Worm (Caenorhabditis elegans) whole organism, late embryonic: ENCODE results near the gene pptr-1.
"Not testable (repeated sequence)": the region's sequence is repeated elsewhere in the genome, so short reads cannot be mapped to it uniquely, and the experiment has no call there.

ENCODE experiments used
- Y22D7AL.16 ChIP-seq: sonication (generic microtip); optimal IDR thresholded peaks from 2 replicates; lab custom pipeline; 2016; ENCODE audit warnings: missing genetic modification characterization, missing compliant biosample characterization
- ahr-1 ChIP-seq: sonication (generic microtip); optimal IDR thresholded peaks from 2 replicates; lab custom pipeline; 2016; ENCODE audit warnings: missing genetic modification characterization, missing compliant biosample characterization
- ama-1 ChIP-seq: fragments of 150-350 bp; optimal IDR thresholded peaks from 2 replicates; lab custom pipeline; 2014
- ceh-18 ChIP-seq: sonication (generic microtip); optimal IDR thresholded peaks from 2 replicates; lab custom pipeline; 2016; ENCODE audit warnings: missing genetic modification characterization, missing compliant biosample characterization
- ceh-19 ChIP-seq: fragments of 200-800 bp; sonication (Bioruptor generic); optimal IDR thresholded peaks from 2 replicates; lab custom pipeline; 2018; ENCODE audit warnings: mild to moderate bottlenecking, missing genetic modification characterization, missing compliant biosample characterization
- ceh-2 ChIP-seq: sonication (generic microtip); optimal IDR thresholded peaks from 2 replicates; lab custom pipeline; 2016; ENCODE audit warnings: missing genotype, missing genetic modification characterization, missing compliant biosample characterization
- ceh-22 ChIP-seq: sonication (generic microtip); optimal IDR thresholded peaks from 2 replicates; lab custom pipeline; 2017; ENCODE audit warnings: missing biosample characterization, missing genetic modification characterization
- ceh-24 ChIP-seq: sonication (generic microtip); optimal IDR thresholded peaks from 2 replicates; lab custom pipeline; 2016; ENCODE audit warnings: mild to moderate bottlenecking, missing genetic modification characterization, missing compliant biosample characterization
- ceh-31 ChIP-seq: sonication (generic microtip); optimal IDR thresholded peaks from 2 replicates; lab custom pipeline; 2016; ENCODE audit warnings: missing genetic modification characterization, missing compliant biosample characterization
- ceh-34 ChIP-seq: sonication (generic microtip); optimal IDR thresholded peaks from 2 replicates; lab custom pipeline; 2016; ENCODE audit warnings: mild to moderate bottlenecking, missing genetic modification characterization, missing compliant biosample characterization
- ceh-45 ChIP-seq: fragments of 200-800 bp; sonication (Bioruptor generic); IDR thresholded peaks from 2 replicates; pipeline ENCODE4 v1.3.6; 2022; ENCODE audit warnings: missing genetic modification reagents, missing genetic modification characterization, missing compliant biosample characterization
- ceh-9 ChIP-seq: sonication (generic microtip); optimal IDR thresholded peaks from 2 replicates; lab custom pipeline; 2016; ENCODE audit warnings: mild to moderate bottlenecking, missing genetic modification characterization, inconsistent platforms, missing compliant biosample characterization
- elt-2 ChIP-seq: sonication (generic microtip); optimal IDR thresholded peaks from 2 replicates; lab custom pipeline; 2016; ENCODE audit warnings: missing genetic modification reagents, missing genetic modification characterization, missing compliant biosample characterization
- ets-4 ChIP-seq: sonication (generic microtip); optimal IDR thresholded peaks from 2 replicates; lab custom pipeline; 2016; ENCODE audit warnings: missing genetic modification characterization, missing compliant biosample characterization
- eyg-1 ChIP-seq: sonication (generic microtip); optimal IDR thresholded peaks from 2 replicates; lab custom pipeline; 2016; ENCODE audit warnings: missing genotype, missing genetic modification characterization, missing compliant biosample characterization
- fkh-10 ChIP-seq: fragments of 150-350 bp; optimal IDR thresholded peaks from 2 replicates; lab custom pipeline; 2014; ENCODE audit warnings: missing biosample characterization, missing genetic modification reagents, missing genetic modification characterization
- fkh-6 ChIP-seq: sonication (generic microtip); optimal IDR thresholded peaks from 2 replicates; lab custom pipeline; 2016; ENCODE audit warnings: missing genetic modification characterization, missing compliant biosample characterization
- hlh-15 ChIP-seq: sonication (generic microtip); optimal IDR thresholded peaks from 2 replicates; lab custom pipeline; 2016; ENCODE audit warnings: missing genetic modification characterization, missing compliant biosample characterization
- hlh-30 ChIP-seq: sonication (generic microtip); optimal IDR thresholded peaks from 2 replicates; lab custom pipeline; 2017; ENCODE audit warnings: antibody characterized with exemption, missing genetic modification characterization, missing compliant biosample characterization; ENCODE audit not compliant: insufficient read depth
- hlh-8 ChIP-seq: sonication (generic microtip); optimal IDR thresholded peaks from 2 replicates; lab custom pipeline; 2016; ENCODE audit warnings: missing genotype, missing genetic modification characterization, missing compliant biosample characterization
- lim-6 ChIP-seq: sonication (generic microtip); optimal IDR thresholded peaks from 2 replicates; lab custom pipeline; 2016; ENCODE audit warnings: missing genetic modification characterization, missing compliant biosample characterization
- lin-11 ChIP-seq: fragments of 200-800 bp; sonication (Bioruptor generic); optimal IDR thresholded peaks from 2 replicates; lab custom pipeline; 2018; ENCODE audit warnings: mild to moderate bottlenecking, missing genetic modification characterization, missing compliant biosample characterization
- mec-3 ChIP-seq: sonication (generic microtip); optimal IDR thresholded peaks from 2 replicates; lab custom pipeline; 2016; ENCODE audit warnings: borderline replicate concordance, missing genetic modification characterization, missing compliant biosample characterization
- nfya-1 ChIP-seq: sonication (generic microtip); optimal IDR thresholded peaks from 2 replicates; lab custom pipeline; 2017; ENCODE audit warnings: missing genetic modification characterization, mild to moderate bottlenecking, missing compliant biosample characterization, antibody characterized with exemption, moderate library complexity
- nhr-232 ChIP-seq: sonication (generic microtip); optimal IDR thresholded peaks from 2 replicates; lab custom pipeline; 2016; ENCODE audit warnings: missing genetic modification characterization, missing compliant biosample characterization
- npax-4 ChIP-seq: sonication (generic microtip); optimal IDR thresholded peaks from 2 replicates; lab custom pipeline; 2016; ENCODE audit warnings: missing genetic modification characterization, missing compliant biosample characterization
- odd-2 ChIP-seq: sonication (generic microtip); optimal IDR thresholded peaks from 2 replicates; lab custom pipeline; 2017; ENCODE audit warnings: antibody characterized with exemption, mild to moderate bottlenecking, missing genetic modification characterization, missing compliant biosample characterization
- pag-3 ChIP-seq: sonication (generic microtip); optimal IDR thresholded peaks from 2 replicates; lab custom pipeline; 2016; ENCODE audit warnings: missing compliant biosample characterization, missing genetic modification characterization, borderline replicate concordance
- pat-9 ChIP-seq: fragments of 200-800 bp; sonication (Bioruptor generic); optimal IDR thresholded peaks from 2 replicates; lab custom pipeline; 2018; ENCODE audit warnings: mild to moderate bottlenecking, missing genetic modification characterization, moderate library complexity, missing compliant biosample characterization
- pha-2 ChIP-seq: sonication (generic microtip); optimal IDR thresholded peaks from 2 replicates; lab custom pipeline; 2017; ENCODE audit warnings: mild to moderate bottlenecking, missing genetic modification characterization, missing compliant biosample characterization
- pros-1 ChIP-seq: fragments of 150-350 bp; optimal IDR thresholded peaks from 2 replicates; lab custom pipeline; 2014; ENCODE audit warnings: missing biosample characterization, missing genetic modification reagents, missing genetic modification characterization
- ref-2 ChIP-seq: sonication (generic microtip); optimal IDR thresholded peaks from 2 replicates; lab custom pipeline; 2016; ENCODE audit warnings: missing genetic modification characterization, missing compliant biosample characterization
- rnt-1 ChIP-seq: sonication (generic microtip); optimal IDR thresholded peaks from 2 replicates; lab custom pipeline; 2016; ENCODE audit warnings: missing genetic modification characterization, missing compliant biosample characterization
- sox-4 ChIP-seq: sonication (generic microtip); optimal IDR thresholded peaks from 2 replicates; lab custom pipeline; 2017; ENCODE audit warnings: mild to moderate bottlenecking, missing genetic modification characterization, inconsistent platforms, missing compliant biosample characterization
- tbx-7 ChIP-seq: sonication (generic microtip); optimal IDR thresholded peaks from 2 replicates; lab custom pipeline; 2016; ENCODE audit warnings: missing genotype, missing genetic modification characterization, missing compliant biosample characterization
- ttx-3 ChIP-seq: sonication (generic microtip); optimal IDR thresholded peaks from 2 replicates; lab custom pipeline; 2016; ENCODE audit warnings: missing genetic modification reagents, missing genetic modification characterization, missing compliant biosample characterization
- unc-3 ChIP-seq, 2 experiments: fragments of 200-800 bp in 1 of 2; sonication (Bioruptor generic) in 1 of 2; sonication (generic microtip) in 1 of 2; conservative IDR thresholded peaks in 1 of 2; optimal IDR thresholded peaks in 1 of 2; 2 replicates each; pipeline versions ENCODE4 v1.3.6 to Lab custom; 2016 to 2022; ENCODE audit warnings: missing compliant biosample characterization in 2 of 2, missing genetic modification characterization in 2 of 2, missing genetic modification reagents in 1 of 2
- unc-42 ChIP-seq: sonication (generic microtip); optimal IDR thresholded peaks from 2 replicates; lab custom pipeline; 2016; ENCODE audit warnings: missing genotype, missing genetic modification characterization, missing compliant biosample characterization
- unc-55 ChIP-seq: sonication (generic microtip); optimal IDR thresholded peaks from 2 replicates; lab custom pipeline; 2017; ENCODE audit warnings: missing biosample characterization, missing genetic modification reagents, missing genetic modification characterization
- unc-86 ChIP-seq: sonication (generic microtip); optimal IDR thresholded peaks from 2 replicates; lab custom pipeline; 2016; ENCODE audit warnings: missing genetic modification characterization, missing compliant biosample characterization
- ztf-16 ChIP-seq: sonication (generic microtip); optimal IDR thresholded peaks from 2 replicates; lab custom pipeline; 2017; ENCODE audit warnings: missing genetic modification characterization, missing compliant biosample characterization

pptr-1 gene

DNA sequence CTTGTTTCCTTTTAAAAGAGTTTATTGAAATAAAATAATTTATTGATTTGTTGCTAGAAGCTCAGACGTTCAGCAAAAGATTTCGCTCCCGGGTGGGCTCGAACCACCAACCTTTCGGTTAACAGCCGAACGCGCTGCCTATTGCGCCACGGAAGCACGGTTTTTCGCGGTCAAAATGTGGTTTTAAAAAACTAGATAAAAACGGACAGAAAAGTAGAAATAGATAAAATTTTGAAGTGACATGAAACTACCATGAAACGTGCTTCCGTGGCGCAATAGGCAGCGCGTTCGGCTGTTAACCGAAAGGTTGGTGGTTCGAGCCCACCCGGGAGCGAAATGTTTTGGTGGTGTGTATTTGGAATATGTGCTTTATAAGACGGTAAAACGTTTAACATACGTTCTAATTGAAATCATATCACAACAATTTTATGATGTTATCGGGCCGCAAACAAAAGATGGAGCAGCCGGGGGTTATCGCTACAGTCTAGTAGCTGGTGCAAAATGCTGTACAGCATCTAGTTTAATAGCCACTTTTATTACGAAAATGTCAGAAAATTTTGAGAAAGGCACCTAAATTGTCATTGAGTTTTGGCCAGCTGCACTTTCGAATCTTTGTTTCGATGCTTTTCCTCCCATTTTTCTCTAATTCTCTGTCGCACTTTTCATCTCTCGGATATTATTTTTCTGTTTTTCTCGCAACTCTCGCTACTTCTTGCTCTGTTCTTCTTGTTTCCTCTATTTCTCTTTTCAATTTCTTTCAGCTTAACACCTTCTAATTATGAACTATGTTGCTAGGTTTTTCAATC lies 18.8 kb upstream of the pptr-1 start, which contains the start of gene slc-9B.2:
Gene slc-9B.2 (plus strand): TSS at position 756 of the 806 bp plus-strand sequence.
- TF ChIP-seq ref-2 (tag; lab: Kevin White, UChicago); unc-42; hlh-30 (tag; lab: Kevin White, UChicago): not testable (repeated sequence)

DNA sequence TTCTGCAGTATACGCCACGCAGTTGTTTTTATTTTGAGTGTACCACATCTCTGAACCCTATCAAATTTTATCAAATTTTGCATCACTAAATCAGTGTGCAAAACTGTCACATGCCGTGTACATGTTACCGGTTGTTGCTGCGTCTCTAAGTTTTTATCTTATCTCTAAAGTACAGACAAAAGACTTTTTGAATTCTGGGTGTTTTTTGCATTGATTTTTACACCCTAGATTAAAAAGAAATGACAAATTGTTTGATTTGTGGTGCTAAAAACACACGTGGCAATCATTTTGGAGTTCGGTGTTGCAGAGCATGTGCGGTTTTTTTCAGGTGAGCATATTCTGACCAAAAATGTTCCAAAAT lies 15.1 kb upstream of the pptr-1 start, which contains the start of gene nhr-193:
Gene nhr-193 (plus strand): TSS at position 51 of the 361 bp plus-strand sequence.
- peak; percentile 22 for TF ChIP-seq elt-2
- TF ChIP-seq fkh-6 (tag; lab: Kevin White, UChicago) = no peak
- no peak for TF ChIP-seq ahr-1 (tag; lab: Kevin White, UChicago)

DNA sequence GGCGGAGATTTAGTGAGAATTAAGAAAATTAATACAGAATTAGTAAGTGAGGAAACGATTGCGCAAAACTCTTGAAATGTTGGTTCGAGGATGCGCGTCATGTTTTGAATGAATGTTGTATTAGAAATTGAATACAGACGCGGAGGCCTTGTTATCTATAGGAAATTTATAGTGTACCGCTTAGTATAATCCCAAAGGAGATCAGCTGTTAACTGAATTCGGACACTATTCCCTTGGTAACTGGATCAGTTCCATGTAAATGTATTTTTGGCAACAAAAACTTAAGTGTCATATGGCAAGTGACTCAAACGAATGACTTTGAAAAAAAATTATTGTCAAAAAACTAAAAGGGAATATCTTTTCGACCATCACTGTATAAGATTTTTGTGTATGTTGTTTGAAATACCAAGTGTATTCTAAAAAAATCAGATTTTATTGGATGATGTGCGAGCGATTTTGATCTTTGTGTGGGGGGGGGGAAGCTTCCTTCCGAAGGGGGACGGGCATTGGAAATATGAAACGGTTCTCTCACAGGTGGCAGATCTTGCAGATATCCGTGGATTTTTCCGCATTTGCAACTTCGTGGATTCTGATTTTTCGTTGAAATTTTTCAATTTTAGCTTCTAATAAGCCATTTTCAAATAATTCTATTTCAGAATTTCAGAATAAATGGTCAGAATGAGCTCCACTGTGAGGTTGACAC lies 10.8 kb upstream of the pptr-1 start, which contains the start of the genes W08G11.5 and W08G11.1:
Gene W08G11.5 (minus strand): TSS at position 101 of the 703 bp plus-strand sequence.
Gene W08G11.1 (plus strand): TSS at position 653 of the 703 bp plus-strand sequence.
- TF ChIP-seq ceh-45 (GFP tag; lab: Robert Waterston, UW) (no peak), pag-3 (tag; lab: Kevin White, UChicago) (no peak), nhr-232 (tag; lab: Kevin White, UChicago) (no peak)

DNA sequence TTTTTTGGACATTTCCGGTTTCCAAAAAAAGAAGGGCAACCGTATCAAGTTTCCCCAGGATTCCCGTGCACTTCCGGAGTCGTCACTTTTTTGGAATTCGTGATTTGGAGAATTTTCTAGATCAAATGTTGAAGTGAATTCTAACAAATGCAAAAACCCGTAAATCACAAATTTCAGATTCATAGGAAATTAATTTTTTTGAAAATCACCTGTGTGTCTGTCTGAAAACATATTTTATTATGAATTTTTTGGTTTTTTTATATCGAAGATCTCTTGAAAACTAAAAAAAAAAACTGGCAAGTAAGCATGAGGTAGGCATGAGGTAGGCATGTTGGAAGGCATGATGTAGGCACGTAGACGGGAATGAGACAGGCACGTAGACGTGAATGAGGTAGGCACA lies 7.3 kb upstream of the pptr-1 start:
- TF ChIP-seq ceh-9 (tag; lab: Kevin White, UChicago) (no peak), ets-4 (tag; lab: Kevin White, UChicago) (no peak), ceh-18 (tag; lab: Kevin White, UChicago) (no peak), ceh-2 (tag; lab: Kevin White, UChicago) (no peak), unc-3 (GFP tag; conservative IDR thresholded peaks at IDR 0.05; lab: Robert Waterston, UW) (no peak), unc-3 (tag; optimal IDR thresholded peaks at IDR 0.05; lab: Kevin White, UChicago) (no peak), pha-2 (no peak), ceh-22 (no peak), ceh-19 (GFP tag; lab: Kevin White, UChicago) (no peak), pros-1 (tag; lab: Kevin White, UChicago) (no peak), ztf-16 (tag; lab: Kevin White, UChicago) (no peak), hlh-15 (tag; lab: Kevin White, UChicago) (no peak), npax-4 (no peak), nfya-1 (no peak), hlh-8 (no peak), unc-42 (no peak), ahr-1 (tag; lab: Kevin White, UChicago) (no peak)

DNA sequence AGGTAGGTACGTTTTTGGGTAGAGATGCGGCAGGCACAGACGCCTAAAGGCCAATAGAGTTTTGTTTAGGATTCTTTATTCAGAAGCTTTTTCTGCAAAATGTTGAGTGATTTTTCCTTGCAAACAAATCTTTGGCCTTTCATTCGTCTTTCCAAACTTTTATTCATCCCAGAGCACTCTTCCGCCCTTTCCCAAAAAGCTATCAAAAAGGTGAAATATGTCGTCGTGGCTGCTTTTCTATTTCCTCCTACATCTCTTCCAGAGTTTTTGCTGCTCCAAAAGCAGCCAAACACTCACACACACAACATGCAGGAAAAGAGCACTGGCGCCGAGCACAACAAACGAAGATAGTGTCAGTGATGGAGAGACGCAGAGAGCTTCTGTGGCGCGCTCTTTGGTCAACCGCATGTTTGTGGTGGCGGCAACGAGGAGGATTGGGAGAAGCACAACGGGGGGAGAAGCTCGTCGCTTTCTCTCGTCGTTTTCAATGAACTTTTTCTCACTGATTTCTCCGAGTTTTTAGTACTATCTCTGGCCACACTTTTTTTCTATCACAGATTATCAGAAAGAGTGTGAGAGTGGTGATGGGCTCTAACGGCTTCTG lies 6.4 kb upstream of the pptr-1 start:
- TF ChIP-seq nfya-1 (peak; percentile 71), fkh-10 (GFP tag; lab: Kevin White, UChicago) (no peak), ama-1 (no peak), hlh-15 (tag; lab: Kevin White, UChicago) (no peak), eyg-1 (no peak), unc-86 (no peak), ahr-1 (tag; lab: Kevin White, UChicago) (no peak), lin-11 (tag; lab: Kevin White, UChicago) (no peak), rnt-1 (tag; lab: Kevin White, UChicago) (peak; percentile 37), lim-6 (tag; lab: Kevin White, UChicago) (no peak), ceh-18 (tag; lab: Kevin White, UChicago) (peak; percentile 49), odd-2 (tag; lab: Kevin White, UChicago) (no peak), sox-4 (no peak), Y22D7AL.16 (no peak), tbx-7 (tag; lab: Kevin White, UChicago) (no peak), ceh-22 (no peak), ceh-34 (tag; lab: Kevin White, UChicago) (no peak), mec-3 (tag; lab: Kevin White, UChicago) (no peak), ceh-31 (peak; percentile 29), ttx-3 (tag; lab: Kevin White, UChicago) (no peak), ceh-24 (tag; lab: Kevin White, UChicago) (no peak), hlh-8 (no peak), pat-9 (no peak), unc-55 (no peak)
